Fruit fly (Drosophila melanogaster): ENCODE results near the gene CG11034.

DNA sequence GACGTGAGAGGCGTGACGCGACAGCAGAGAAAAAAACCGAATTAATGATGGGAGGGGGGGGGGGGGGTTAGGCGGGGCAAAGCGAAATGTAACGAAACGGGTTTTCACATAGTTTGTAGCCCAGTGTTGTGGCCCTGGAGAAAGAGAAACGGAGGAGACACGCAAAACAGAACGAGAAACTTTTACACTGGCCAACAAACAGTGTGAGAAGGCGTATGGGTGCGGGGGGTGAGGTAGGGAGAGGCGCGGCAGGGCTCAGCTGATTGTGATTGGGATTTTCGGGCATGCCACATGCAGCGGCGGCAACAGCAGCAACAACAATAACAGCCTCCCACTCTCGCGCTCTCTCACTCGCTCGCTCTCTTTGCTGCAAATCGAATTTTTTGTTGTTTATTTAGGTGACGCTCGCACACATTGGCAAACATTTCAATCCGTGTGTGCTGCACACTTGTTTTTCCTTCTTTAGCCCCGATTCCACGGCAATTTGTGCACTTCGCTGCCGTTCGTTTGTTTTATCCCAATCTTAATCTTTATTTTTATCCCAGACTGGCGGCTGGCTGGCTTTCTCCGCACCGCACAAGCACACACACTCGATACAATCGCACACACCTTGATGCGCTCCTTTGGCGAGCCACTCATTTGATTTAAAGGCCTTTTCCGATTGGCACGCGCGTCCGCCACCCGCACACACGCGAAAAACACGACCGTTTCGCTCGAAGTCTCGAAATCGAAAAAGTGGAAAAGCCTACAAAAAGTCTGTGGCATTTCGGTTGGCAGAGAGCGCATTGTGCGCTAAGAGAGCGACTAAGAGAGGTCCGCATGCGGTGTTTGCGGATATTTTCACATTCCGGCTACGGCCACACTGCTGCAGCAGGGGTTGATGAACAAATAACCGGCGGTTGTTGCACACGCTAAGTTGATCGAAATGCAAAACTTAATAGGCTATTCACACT lies 5.5 kb upstream of the CG11034 start, which contains the start of gene CG9171:
- no peak for TF ChIP-seq Eip93F (GFP tag; optimal IDR thresholded peaks at IDR 0.05)
- no peak for TF ChIP-seq Sox102F (GFP tag; optimal IDR thresholded peaks at IDR 0.05)
- TF ChIP-seq Lpt (GFP tag; optimal IDR thresholded peaks at IDR 0.05), result no peak
- TF ChIP-seq eg (GFP tag; IDR thresholded peaks at IDR 0.05), result peak; percentile 51
- peak; percentile 2 for TF ChIP-seq CG10669 (GFP tag; optimal IDR thresholded peaks at IDR 0.05)
- no peak for TF ChIP-seq Blimp-1 (GFP tag; optimal IDR thresholded peaks at IDR 0.05)
- peak; percentile 45 for TF ChIP-seq CG32006 (GFP tag; optimal IDR thresholded peaks at IDR 0.05)
- peak; percentile 20 for TF ChIP-seq pdm3 (GFP tag; optimal IDR thresholded peaks at IDR 0.05)
- no peak for TF ChIP-seq Ets21C (GFP tag; optimal IDR thresholded peaks at IDR 0.05)
- TF ChIP-seq dac (GFP tag; optimal IDR thresholded peaks at IDR 0.05), result no peak
- no peak for TF ChIP-seq topi (GFP tag; optimal IDR thresholded peaks at IDR 0.05)
- TF ChIP-seq CG8119 (GFP tag; IDR thresholded peaks at IDR 0.05), result peak; percentile 44; the same call in 2 of the 3 replicates
- TF ChIP-seq CG15336 (GFP tag; IDR thresholded peaks at IDR 0.05), result no peak; the same call in none of the 2 replicates
- TF ChIP-seq CG1621 (tag; optimal IDR thresholded peaks at IDR 0.05), result peak; percentile 45

All from whole organism, prepupa.